Worm (Caenorhabditis elegans): ENCODE measurements around the gene nhr-141.

ce11 chrV:7402355-7402754 is 42.1 kb upstream of the nhr-141 start, which contains the start of gene srj-13:
- TF ChIP-seq egl-13 (tag; optimal IDR thresholded peaks at IDR 0.05) (no peak), nhr-84 (tag; optimal IDR thresholded peaks at IDR 0.05) (no peak), pax-3 (tag; optimal IDR thresholded peaks at IDR 0.05) (no peak), lsy-2 (tag; optimal IDR thresholded peaks at IDR 0.05) (no peak), nhr-11 (tag; optimal IDR thresholded peaks at IDR 0.05) (no peak), ztf-11 (tag; optimal IDR thresholded peaks at IDR 0.05) (no peak)

All from whole organism, L1 larva.